Worm (Caenorhabditis elegans): ENCODE measurements around the gene srw-13.

ce11 chrV:15192377-15192776 is 39.9 kb upstream of the srw-13 start, which contains the start of gene plc-2:
- TF ChIP-seq nhr-237 (tag; optimal IDR thresholded peaks at IDR 0.05) (no peak), unc-39 (tag; optimal IDR thresholded peaks at IDR 0.05) (no peak), ztf-11 (tag; optimal IDR thresholded peaks at IDR 0.05) (no peak), nhr-76 (tag; optimal IDR thresholded peaks at IDR 0.05) (no peak), ces-1 (GFP tag; optimal IDR thresholded peaks at IDR 0.05) (no peak), mep-1 (tag; optimal IDR thresholded peaks at IDR 0.05) (no peak), nhr-12 (tag; optimal IDR thresholded peaks at IDR 0.05) (no peak), unc-62 (GFP tag; optimal IDR thresholded peaks at IDR 0.05) (no peak), nhr-28 (tag; optimal IDR thresholded peaks at IDR 0.05) (no peak), cnd-1 (tag; optimal IDR thresholded peaks at IDR 0.05) (no peak), lin-13 (tag; optimal IDR thresholded peaks at IDR 0.05) (no peak), elt-3 (tag; optimal IDR thresholded peaks at IDR 0.05) (no peak), pha-4 (tag; optimal IDR thresholded peaks at IDR 0.05) (no peak)

Measured in whole organism, mixed stage, embryonic.